Worm (Caenorhabditis elegans): ENCODE data around the gene Y69E1A.5.

Y69E1A.5 gene

DNA sequence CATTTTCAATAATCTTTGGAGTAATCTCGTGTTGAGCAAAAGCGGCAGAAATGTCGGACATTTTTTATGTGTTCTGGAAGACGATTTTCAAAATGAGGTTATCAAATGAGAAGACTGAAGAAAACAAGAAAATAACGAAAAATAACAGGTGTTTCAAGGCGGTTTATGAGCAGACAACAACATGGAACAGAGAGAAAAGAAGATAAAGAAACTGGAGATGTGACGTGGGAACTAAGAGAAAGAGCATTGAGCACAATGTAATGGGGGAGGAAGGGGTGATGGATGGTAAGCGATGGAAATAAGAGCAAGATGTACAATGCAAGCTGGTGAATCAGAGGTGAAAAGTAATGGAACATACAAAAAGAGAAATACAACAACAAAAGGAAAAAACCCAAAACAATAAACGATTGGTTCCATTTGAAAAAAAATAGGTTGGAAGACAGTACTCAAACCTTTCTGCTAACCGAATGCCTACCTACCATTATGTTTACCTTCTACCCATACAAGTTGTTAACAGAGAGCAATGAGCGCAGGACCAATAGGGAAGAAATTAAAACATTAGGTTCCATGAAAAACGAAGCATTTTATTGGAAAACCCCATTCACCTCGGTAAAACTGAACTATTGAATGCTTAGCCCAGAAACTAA, at the start of gene Y69E1A.5:
TSS of gene Y69E1A.5 (minus strand) at position 73 of the 647 bp plus-strand sequence.
- TF ChIP-seq nhr-129 (tag; optimal IDR thresholded peaks at IDR 0.05) (no peak), ceh-16 (tag; optimal IDR thresholded peaks at IDR 0.05) (no peak), snpc-4 (tag; optimal IDR thresholded peaks at IDR 0.05) (no peak), peb-1 (tag; optimal IDR thresholded peaks at IDR 0.05) (no peak), elt-1 (tag; optimal IDR thresholded peaks at IDR 0.05) (no peak), nhr-11 (tag; optimal IDR thresholded peaks at IDR 0.05) (no peak), ceh-82 (tag; optimal IDR thresholded peaks at IDR 0.05) (no peak), sma-9 (GFP tag; optimal IDR thresholded peaks at IDR 0.05) (peak; percentile 45), sma-9 (tag; optimal IDR thresholded peaks at IDR 0.05) (no peak), F13H6.1 (tag; optimal IDR thresholded peaks at IDR 0.05) (peak; percentile 59), mdl-1 (tag; optimal IDR thresholded peaks at IDR 0.05) (no peak)

DNA sequence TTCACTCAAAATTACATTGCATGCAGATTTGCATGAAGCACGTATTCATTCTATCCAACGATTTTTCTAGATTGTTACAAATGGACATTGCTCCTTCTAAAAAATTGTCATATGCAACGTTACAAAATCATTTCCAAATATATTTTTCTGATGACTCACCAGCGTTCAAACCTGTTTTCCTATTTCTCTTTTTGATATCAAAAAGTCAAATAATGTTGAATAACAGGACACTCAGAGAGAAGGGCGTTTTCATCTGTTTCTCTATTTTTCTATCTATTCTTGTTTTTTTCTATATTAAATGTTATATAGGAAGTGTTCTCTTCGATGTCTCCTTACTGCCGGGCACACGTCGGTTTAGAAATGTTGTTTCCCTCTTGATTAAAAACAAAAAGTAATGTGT, 49.4 kb upstream of the Y69E1A.5 start:
- TF ChIP-seq R02D3.7 (tag; optimal IDR thresholded peaks at IDR 0.05) (no peak), ztf-1 (GFP tag; conservative IDR thresholded peaks at IDR 0.05) (no peak), nhr-25 (tag; optimal IDR thresholded peaks at IDR 0.05) (no peak), fos-1 (tag; optimal IDR thresholded peaks at IDR 0.05) (peak; percentile 64), alr-1 (tag; optimal IDR thresholded peaks at IDR 0.05) (no peak), unc-39 (tag; optimal IDR thresholded peaks at IDR 0.05) (no peak), nhr-23 (tag; optimal IDR thresholded peaks at IDR 0.05) (no peak)

DNA sequence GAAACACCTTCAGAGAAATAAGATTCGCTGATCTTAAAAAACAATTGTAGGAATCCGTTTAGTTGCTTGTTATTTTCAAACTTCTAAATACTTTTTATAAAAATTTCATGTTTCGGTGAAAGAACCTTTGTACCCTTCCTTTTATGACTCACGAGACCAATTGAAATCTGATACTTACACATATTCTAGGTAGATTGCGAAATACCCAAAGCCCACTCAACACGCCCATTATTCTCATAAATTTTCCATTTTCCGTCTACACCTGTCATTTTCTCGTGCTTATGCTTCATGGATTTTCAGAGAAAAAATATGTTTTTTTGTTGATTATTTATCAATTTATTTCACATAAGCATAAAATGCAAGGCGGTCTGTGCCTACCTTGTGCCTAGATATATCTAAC, 48.9 kb upstream of the Y69E1A.5 start:
- no peak for TF ChIP-seq blmp-1 (tag; optimal IDR thresholded peaks at IDR 0.05; ENCODE audit: insufficient read depth)
- TF ChIP-seq lsy-2 (tag; optimal IDR thresholded peaks at IDR 0.05): peak in 1 of 2 experiments; percentile 6

ce11 chrIV:11004273-11004672, 46.8 kb upstream of the Y69E1A.5 start, which contains the start of gene F13H10.1:
TSS of gene F13H10.1 (plus strand) at chrIV:11004573.
- TF ChIP-seq snpc-4 (tag; optimal IDR thresholded peaks at IDR 0.05): no peak
- TF ChIP-seq unc-55 (GFP tag; optimal IDR thresholded peaks at IDR 0.05): peak; percentile 12

DNA sequence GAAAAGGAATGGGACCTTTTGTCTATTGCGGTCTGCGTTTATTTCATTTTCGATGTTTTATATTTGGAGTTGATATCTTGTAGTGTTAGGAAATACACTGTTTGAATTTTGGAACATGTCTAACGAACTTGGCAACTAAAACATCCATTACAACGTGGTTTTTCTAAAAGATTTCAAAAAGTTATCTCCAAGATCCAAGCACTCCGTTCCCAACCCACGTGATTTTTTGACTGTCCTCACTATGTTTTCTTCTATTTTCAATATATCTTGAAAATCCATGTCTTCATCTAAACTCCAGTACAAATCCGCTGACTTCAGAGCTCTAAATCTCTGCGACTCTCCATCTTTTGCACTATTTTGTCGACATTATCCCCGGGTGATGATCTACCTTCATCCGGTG, 44.2 kb upstream of the Y69E1A.5 start, which contains the start of gene F13H10.9:
TSS of gene F13H10.9 (plus strand) at position 301 of the 400 bp plus-strand sequence.
- TF ChIP-seq crh-2 (tag; optimal IDR thresholded peaks at IDR 0.05): no peak
- no peak for TF ChIP-seq F13H6.1 (tag; optimal IDR thresholded peaks at IDR 0.05)
- no peak for TF ChIP-seq nhr-10 (tag; optimal IDR thresholded peaks at IDR 0.05)
- no peak for TF ChIP-seq lin-11 (tag; optimal IDR thresholded peaks at IDR 0.05)
- no peak for TF ChIP-seq ZK546.5 (tag; optimal IDR thresholded peaks at IDR 0.05)
- no peak for TF ChIP-seq zag-1 (tag; optimal IDR thresholded peaks at IDR 0.05)
- TF ChIP-seq unc-39 (tag; optimal IDR thresholded peaks at IDR 0.05): no peak
- TF ChIP-seq peb-1 (tag; optimal IDR thresholded peaks at IDR 0.05): no peak

ce11 chrIV:10990699-10991098, 33.2 kb upstream of the Y69E1A.5 start, which contains the start of gene F13H10.5:
TSS of gene F13H10.5 (plus strand) at chrIV:10990999.
- TF ChIP-seq peb-1 (tag; optimal IDR thresholded peaks at IDR 0.05) (no peak), nhr-21 (tag; optimal IDR thresholded peaks at IDR 0.05) (no peak), ama-1 (optimal IDR thresholded peaks at IDR 0.05) (no peak), ceh-82 (tag; optimal IDR thresholded peaks at IDR 0.05) (no peak), F13H6.1 (tag; optimal IDR thresholded peaks at IDR 0.05) (no peak), mbf-1 (tag; optimal IDR thresholded peaks at IDR 0.05) (no peak), alr-1 (tag; optimal IDR thresholded peaks at IDR 0.05) (no peak), nhr-11 (tag; optimal IDR thresholded peaks at IDR 0.05) (no peak), ZK546.5 (tag; optimal IDR thresholded peaks at IDR 0.05) (no peak), ceh-16 (tag; optimal IDR thresholded peaks at IDR 0.05) (no peak), elt-3 (tag; optimal IDR thresholded peaks at IDR 0.05) (no peak), elt-1 (tag; optimal IDR thresholded peaks at IDR 0.05) (no peak), sem-4 (tag; optimal IDR thresholded peaks at IDR 0.05) (no peak), aly-2 (tag; optimal IDR thresholded peaks at IDR 0.05) (no peak), skn-1 (tag; optimal IDR thresholded peaks at IDR 0.05) (no peak), gmeb-1 (tag; optimal IDR thresholded peaks at IDR 0.05) (no peak), lsy-2 (tag; optimal IDR thresholded peaks at IDR 0.05) (no peak), R02D3.7 (tag; optimal IDR thresholded peaks at IDR 0.05) (no peak), unc-62 (GFP tag; optimal IDR thresholded peaks at IDR 0.05) (no peak), dmd-4 (tag; optimal IDR thresholded peaks at IDR 0.05) (no peak)

Measured in whole organism, L2 larva.